Worm (Caenorhabditis elegans) whole organism, early embryonic: ENCODE results near the gene D2024.18.

Source experiments
- B0310.2 ChIP-seq: sonication (generic microtip); optimal IDR thresholded peaks from 2 replicates; lab custom pipeline; 2016; ENCODE audit warnings: mild to moderate bottlenecking, missing genetic modification characterization, missing compliant biosample characterization
- F13C5.2 ChIP-seq: sonication (generic microtip); optimal IDR thresholded peaks from 2 replicates; lab custom pipeline; 2017; ENCODE audit warnings: mild to moderate bottlenecking, missing genetic modification characterization, inconsistent platforms, missing compliant biosample characterization
- aly-1 ChIP-seq: sonication (generic microtip); optimal IDR thresholded peaks from 2 replicates; lab custom pipeline; 2016; ENCODE audit warnings: missing genetic modification characterization, missing compliant biosample characterization
- ama-1 ChIP-seq: fragments of 150-350 bp; optimal IDR thresholded peaks from 2 replicates; lab custom pipeline; 2014
- ceh-36 ChIP-seq: sonication (generic microtip); optimal IDR thresholded peaks from 2 replicates; lab custom pipeline; 2016; ENCODE audit warnings: missing genetic modification characterization, inconsistent platforms, missing compliant biosample characterization
- scrt-1 ChIP-seq: fragments of 200-800 bp; sonication (Bioruptor generic); IDR thresholded peaks from 2 replicates; pipeline ENCODE4 v1.3.6; 2022; ENCODE audit warnings: missing genetic modification characterization, missing compliant biosample characterization
- sea-1 ChIP-seq: fragments of 200-800 bp; sonication (Bioruptor generic); conservative IDR thresholded peaks from 2 replicates; pipeline ENCODE4 v1.3.6; 2022; ENCODE audit warnings: missing genetic modification characterization, missing compliant biosample characterization
- tbx-37 ChIP-seq: fragments of 200-800 bp; sonication (Bioruptor generic); conservative IDR thresholded peaks from 2 replicates; pipeline ENCODE4 v1.3.6; 2022; ENCODE audit warnings: missing genetic modification reagents, missing genetic modification characterization, missing compliant biosample characterization
- tra-4 ChIP-seq: sonication (generic microtip); optimal IDR thresholded peaks from 2 replicates; lab custom pipeline; 2017; ENCODE audit warnings: missing genetic modification characterization, missing compliant biosample characterization

- TF ChIP-seq B0310.2 (tag; lab: Kevin White, UChicago): no peak
- TF ChIP-seq tbx-37 (GFP tag; lab: Robert Waterston, UW): no peak
- TF ChIP-seq ama-1 (lab: Kevin White, UChicago): no peak
- TF ChIP-seq aly-1 (tag; lab: Kevin White, UChicago): no peak
- no peak for TF ChIP-seq ceh-36 (tag; lab: Kevin White, UChicago)
- TF ChIP-seq F13C5.2: no peak
- TF ChIP-seq scrt-1 (GFP tag; lab: Robert Waterston, UW): no peak
- no peak for TF ChIP-seq sea-1 (GFP tag; lab: Robert Waterston, UW)
- no peak for TF ChIP-seq tra-4 (tag; lab: Kevin White, UChicago)
These were observed 12.5 kb upstream of the D2024.18 start, which contains the start of gene elo-3 for ce11 chrIV:7237668-7238214.
